Worm (Caenorhabditis elegans): ENCODE data around the gene bath-33.

- TF ChIP-seq ref-1 (GFP tag; conservative IDR thresholded peaks at IDR 0.05) (no peak), ztf-23 (GFP tag; IDR thresholded peaks at IDR 0.05) (no peak), flt-1 (GFP tag; IDR thresholded peaks at IDR 0.05) (no peak), med-1 (GFP tag; optimal IDR thresholded peaks at IDR 0.05; ENCODE audit: insufficient read depth) (no peak)
These were observed 29.2 kb downstream of the bath-33 start for ce11 chrII:1576772-1577171.

Data from whole organism, midembryonic.